Worm (Caenorhabditis elegans) whole organism, L3 larva: ENCODE results near the gene srd-35.

Experiments
- fkh-10 ChIP-seq: sonication (generic microtip); optimal IDR thresholded peaks from 2 replicates; lab custom pipeline; 2017; ENCODE audit warnings: missing biosample characterization, missing genetic modification reagents, missing genetic modification characterization
- mdl-1 ChIP-seq: fragments of 150-350 bp; optimal IDR thresholded peaks from 2 replicates; lab custom pipeline; 2014; ENCODE audit warnings: missing biosample characterization, missing genetic modification characterization
- nhr-11 ChIP-seq: fragments of 150-350 bp; optimal IDR thresholded peaks from 2 replicates; lab custom pipeline; 2014; ENCODE audit warnings: missing biosample characterization, missing genetic modification characterization
- nhr-12 ChIP-seq: fragments of 150-350 bp; optimal IDR thresholded peaks from 2 replicates; lab custom pipeline; 2014; ENCODE audit warnings: missing biosample characterization, missing genetic modification characterization
- unc-62 ChIP-seq: fragments of 150-350 bp; sonication (generic microtip); optimal IDR thresholded peaks from 4 replicates; lab custom pipeline; 2014; ENCODE audit warnings: missing biosample characterization, missing genetic modification reagents, missing genetic modification characterization

DNA sequence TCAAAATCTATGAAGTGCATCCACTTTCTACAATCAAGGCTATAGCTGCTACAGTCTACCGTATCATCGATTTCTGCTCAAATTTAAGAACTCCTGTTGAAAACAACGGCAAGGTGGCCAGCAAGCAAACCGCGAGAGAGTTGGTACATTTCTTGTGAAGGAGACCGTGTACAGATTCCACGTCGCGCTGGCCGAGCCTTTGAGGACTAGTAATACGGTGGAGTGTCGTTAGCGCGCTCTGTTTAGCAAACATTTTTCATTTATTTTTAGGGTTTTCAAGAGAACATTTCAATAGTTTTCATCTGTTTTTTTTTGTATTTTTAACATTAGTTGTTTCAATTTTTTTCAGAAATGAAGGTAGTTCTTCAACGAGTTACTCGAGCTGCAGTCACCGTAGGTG lies 11.9 kb upstream of the srd-35 start, which contains the start of gene pqn-68:
- TF ChIP-seq unc-62 (GFP tag; lab: Kevin White, UChicago) (no peak), nhr-12 (tag; lab: Kevin White, UChicago) (no peak), nhr-11 (tag; lab: Kevin White, UChicago) (no peak), fkh-10 (GFP tag; lab: Kevin White, UChicago) (no peak), mdl-1 (tag; lab: Kevin White, UChicago) (no peak)
